Fruit fly (Drosophila melanogaster) whole organism, prepupa: ENCODE results near the gene CG17564.

Experiments
- Blimp-1 ChIP-seq: fragments of 200-800 bp; sonication (Bioruptor generic); optimal IDR thresholded peaks from 3 replicates; lab custom pipeline; 2017; ENCODE audit warnings: missing biosample characterization, missing genetic modification characterization, mild to moderate bottlenecking, moderate library complexity, missing genetic modification reagents
- CG10631 ChIP-seq: fragments of 200-800 bp; sonication (Bioruptor generic); optimal IDR thresholded peaks from 2 replicates; lab custom pipeline; 2016; ENCODE audit warnings: missing biosample characterization, missing genetic modification characterization
- CG11294 ChIP-seq: fragments of 200-800 bp; sonication (Bioruptor generic); IDR thresholded peaks from 2 replicates; pipeline ENCODE4 v1.3.6; 2022; ENCODE audit warnings: missing biosample characterization, missing genetic modification characterization
- CG11762 ChIP-seq: fragments of 200-800 bp; sonication (Bioruptor generic); optimal IDR thresholded peaks from 3 replicates; lab custom pipeline; 2016; ENCODE audit warnings: missing biosample characterization, missing genetic modification characterization; ENCODE audit not compliant: insufficient read depth
- CG15336 ChIP-seq: fragments of 200-800 bp; sonication (Bioruptor generic); IDR thresholded peaks from 2 replicates; pipeline ENCODE4 v1.3.6; 2022; ENCODE audit warnings: missing biosample characterization, missing genetic modification characterization
- CG1621 ChIP-seq: fragments of 200-800 bp; sonication (Bioruptor generic); optimal IDR thresholded peaks from 3 replicates; lab custom pipeline; 2018; ENCODE audit warnings: missing biosample characterization, mild to moderate bottlenecking, missing genetic modification characterization
- CG3032 ChIP-seq: fragments of 200-800 bp; optimal IDR thresholded peaks from 2 replicates; lab custom pipeline; 2019; ENCODE audit warnings: missing biosample characterization, mild to moderate bottlenecking, missing genetic modification characterization, moderate library complexity
- CG32006 ChIP-seq: fragments of 200-800 bp; sonication (Bioruptor generic); optimal IDR thresholded peaks from 3 replicates; lab custom pipeline; 2017; ENCODE audit warnings: missing biosample characterization, mild to moderate bottlenecking, missing genetic modification characterization
- CG34406 ChIP-seq: fragments of 200-800 bp; sonication (Bioruptor generic); optimal IDR thresholded peaks from 3 replicates; lab custom pipeline; 2016; ENCODE audit warnings: missing biosample characterization, missing genetic modification characterization
- CG3919 ChIP-seq: fragments of 200-800 bp; sonication (Bioruptor generic); optimal IDR thresholded peaks from 3 replicates; lab custom pipeline; 2016; ENCODE audit warnings: missing biosample characterization, missing genetic modification characterization
- CG4318 ChIP-seq: fragments of 200-800 bp; sonication (Bioruptor generic); optimal IDR thresholded peaks from 3 replicates; lab custom pipeline; 2017; ENCODE audit warnings: missing biosample characterization, mild to moderate bottlenecking, missing genetic modification characterization
- CG6163 ChIP-seq: fragments of 200-800 bp; sonication (Bioruptor generic); IDR thresholded peaks from 3 replicates; pipeline ENCODE4 v1.3.6; 2022; ENCODE audit warnings: missing biosample characterization, missing genetic modification characterization
- CG6276 ChIP-seq: fragments of 200-800 bp; sonication (Bioruptor generic); optimal IDR thresholded peaks from 2 replicates; lab custom pipeline; 2017; ENCODE audit warnings: missing biosample characterization, mild to moderate bottlenecking, missing genetic modification characterization
- CG6792 ChIP-seq: fragments of 200-800 bp; sonication (Bioruptor generic); optimal IDR thresholded peaks from 3 replicates; lab custom pipeline; 2016; ENCODE audit warnings: missing biosample characterization, missing genetic modification characterization
- CG6808 ChIP-seq: fragments of 200-800 bp; sonication (Bioruptor generic); optimal IDR thresholded peaks from 3 replicates; lab custom pipeline; 2017; ENCODE audit warnings: missing biosample characterization, missing genetic modification characterization, mild to moderate bottlenecking, moderate library complexity, missing genetic modification reagents
- CG6854 ChIP-seq: fragments of 200-800 bp; sonication (Bioruptor generic); optimal IDR thresholded peaks from 2 replicates; lab custom pipeline; 2017; ENCODE audit warnings: missing biosample characterization, mild to moderate bottlenecking, missing genetic modification characterization
- CG7368 ChIP-seq: fragments of 200-800 bp; sonication (Bioruptor generic); optimal IDR thresholded peaks from 3 replicates; lab custom pipeline; 2016; ENCODE audit warnings: missing biosample characterization, missing genetic modification characterization
- CG8319 ChIP-seq: fragments of 200-800 bp; sonication (Bioruptor generic); optimal IDR thresholded peaks from 3 replicates; lab custom pipeline; 2016; ENCODE audit warnings: missing biosample characterization, missing genetic modification characterization
- CG8632 ChIP-seq: fragments of 200-800 bp; sonication (Bioruptor generic); optimal IDR thresholded peaks from 3 replicates; lab custom pipeline; 2016; ENCODE audit warnings: missing biosample characterization, missing genetic modification characterization
- CG9139 ChIP-seq: fragments of 200-800 bp; sonication (Bioruptor generic); optimal IDR thresholded peaks from 3 replicates; lab custom pipeline; 2017; ENCODE audit warnings: missing biosample characterization, mild to moderate bottlenecking, missing genetic modification characterization
- Eip75B ChIP-seq: fragments of 200-800 bp; sonication (Bioruptor generic); optimal IDR thresholded peaks from 3 replicates; lab custom pipeline; 2016; ENCODE audit warnings: missing biosample characterization, missing genetic modification characterization
- Eip78C ChIP-seq: fragments of 200-800 bp; sonication (Bioruptor generic); peaks from one replicate; lab custom pipeline; 2016; ENCODE audit warnings: missing biosample characterization, missing genetic modification characterization
- Eip93F ChIP-seq: fragments of 200-800 bp; sonication (Bioruptor generic); optimal IDR thresholded peaks from 2 replicates; lab custom pipeline; 2016; ENCODE audit warnings: missing biosample characterization, mild to moderate bottlenecking, missing genetic modification characterization
- Ets96B ChIP-seq: fragments of 200-800 bp; optimal IDR thresholded peaks from 2 replicates; lab custom pipeline; 2019; ENCODE audit warnings: missing biosample characterization, mild to moderate bottlenecking, missing genetic modification characterization, moderate library complexity
- Gug ChIP-seq: fragments of 200-800 bp; sonication (Bioruptor generic); IDR thresholded peaks from 2 replicates; pipeline ENCODE4 v1.3.6; 2022; ENCODE audit warnings: missing biosample characterization, missing genetic modification characterization
- Hr39 ChIP-seq: fragments of 200-800 bp; sonication (Bioruptor generic); optimal IDR thresholded peaks from 2 replicates; lab custom pipeline; 2016; ENCODE audit warnings: missing biosample characterization, missing genetic modification characterization
- Hr4 ChIP-seq: fragments of 200-800 bp; sonication (Bioruptor generic); optimal IDR thresholded peaks from 3 replicates; lab custom pipeline; 2016; ENCODE audit warnings: missing biosample characterization, missing genetic modification characterization
- Lpt ChIP-seq: fragments of 200-800 bp; sonication (Bioruptor generic); optimal IDR thresholded peaks from 3 replicates; lab custom pipeline; 2016; ENCODE audit warnings: missing biosample characterization, missing genetic modification characterization
- OdsH ChIP-seq: fragments of 200-800 bp; sonication (Bioruptor generic); optimal IDR thresholded peaks from 3 replicates; lab custom pipeline; 2016; ENCODE audit warnings: missing biosample characterization, missing genetic modification characterization
- Sox102F ChIP-seq: fragments of 200-800 bp; sonication (Bioruptor generic); optimal IDR thresholded peaks from 2 replicates; lab custom pipeline; 2016; ENCODE audit warnings: missing biosample characterization, mild to moderate bottlenecking, missing genetic modification characterization
- Sox14 ChIP-seq: fragments of 200-800 bp; sonication (Bioruptor generic); optimal IDR thresholded peaks from 3 replicates; lab custom pipeline; 2016; ENCODE audit warnings: missing biosample characterization, missing genetic modification characterization
- Sox15 ChIP-seq: fragments of 200-800 bp; sonication (Bioruptor generic); optimal IDR thresholded peaks from 3 replicates; lab custom pipeline; 2016; ENCODE audit warnings: missing biosample characterization, missing genetic modification characterization
- acj6 ChIP-seq: fragments of 200-800 bp; sonication (Bioruptor generic); optimal IDR thresholded peaks from 3 replicates; lab custom pipeline; 2016; ENCODE audit warnings: missing biosample characterization, missing genetic modification characterization
- dac ChIP-seq: fragments of 200-800 bp; sonication (Bioruptor generic); optimal IDR thresholded peaks from 2 replicates; lab custom pipeline; 2017; ENCODE audit warnings: missing biosample characterization, mild to moderate bottlenecking, missing genetic modification characterization
- dsx ChIP-seq: fragments of 200-800 bp; optimal IDR thresholded peaks from 3 replicates; lab custom pipeline; 2019; ENCODE audit warnings: missing biosample characterization, mild to moderate bottlenecking, missing genetic modification characterization, moderate library complexity; ENCODE audit not compliant: poor library complexity, severe bottlenecking
- eg ChIP-seq: fragments of 200-800 bp; sonication (Bioruptor generic); IDR thresholded peaks from 3 replicates; pipeline ENCODE4 v1.3.6; 2022; ENCODE audit warnings: missing biosample characterization, missing genetic modification characterization
- fd59A ChIP-seq: fragments of 200-800 bp; sonication (Bioruptor generic); optimal IDR thresholded peaks from 2 replicates; lab custom pipeline; 2017; ENCODE audit warnings: missing biosample characterization, mild to moderate bottlenecking, missing genetic modification characterization, missing genetic modification reagents
- fd85E ChIP-seq: fragments of 200-800 bp; sonication (Bioruptor generic); optimal IDR thresholded peaks from 3 replicates; lab custom pipeline; 2016; ENCODE audit warnings: missing biosample characterization, missing genetic modification characterization
- fkh ChIP-seq: fragments of 200-800 bp; sonication (Bioruptor generic); optimal IDR thresholded peaks from 3 replicates; lab custom pipeline; 2017; ENCODE audit warnings: missing biosample characterization, mild to moderate bottlenecking, missing genetic modification characterization, moderate library complexity
- lz ChIP-seq: fragments of 200-800 bp; sonication (Bioruptor generic); optimal IDR thresholded peaks from 3 replicates; lab custom pipeline; 2016; ENCODE audit warnings: missing biosample characterization, missing genetic modification characterization
- pdm3 ChIP-seq: fragments of 200-800 bp; sonication (Bioruptor generic); optimal IDR thresholded peaks from 3 replicates; lab custom pipeline; 2016; ENCODE audit warnings: missing biosample characterization, missing genetic modification characterization
- salr ChIP-seq, 2 experiments: fragments of 200-800 bp; sonication (Bioruptor generic); optimal IDR thresholded peaks; 3 replicates each; lab custom pipeline; 2016 to 2018; ENCODE audit warnings: missing biosample characterization in 2 of 2, missing genetic modification characterization in 2 of 2, mild to moderate bottlenecking in 1 of 2
- spab ChIP-seq: fragments of 200-800 bp; sonication (Bioruptor generic); optimal IDR thresholded peaks from 2 replicates; lab custom pipeline; 2017; ENCODE audit warnings: missing biosample characterization, mild to moderate bottlenecking, missing genetic modification characterization, missing genetic modification reagents
- ss ChIP-seq, 2 experiments: fragments of 200-800 bp; sonication (Bioruptor generic); optimal IDR thresholded peaks; 2 replicates in 1 of 2; 3 replicates in 1 of 2; lab custom pipeline; 2017 to 2018; ENCODE audit warnings: mild to moderate bottlenecking in 2 of 2, missing biosample characterization in 2 of 2, missing genetic modification characterization in 2 of 2, moderate library complexity in 1 of 2
- svp ChIP-seq: fragments of 200-800 bp; sonication (Bioruptor generic); peaks from one replicate; lab custom pipeline; 2016; ENCODE audit warnings: missing biosample characterization, missing genetic modification characterization
- topi ChIP-seq: fragments of 200-800 bp; sonication (Bioruptor generic); optimal IDR thresholded peaks from 3 replicates; lab custom pipeline; 2016; ENCODE audit warnings: missing biosample characterization, missing genetic modification characterization
- vri ChIP-seq: fragments of 200-800 bp; sonication (Bioruptor generic); optimal IDR thresholded peaks from 3 replicates; lab custom pipeline; 2016; ENCODE audit warnings: missing biosample characterization, mild to moderate bottlenecking, missing genetic modification characterization

The CG17564 gene

dm6 chr2L:19317778-19318177, 18.0 kb upstream of the CG17564 start (continued):
- TF ChIP-seq CG32006: peak; percentile 80
- peak; percentile 56 for TF ChIP-seq acj6 (GFP tag; lab: Kevin White, UChicago)
- peak; percentile 71 for TF ChIP-seq Hr4 (GFP tag; lab: Kevin White, UChicago)
- TF ChIP-seq salr (GFP tag; optimal IDR thresholded peaks at IDR 0.05; lab: Kevin White, UChicago): peak in 1 of 2 experiments; percentile 69
- TF ChIP-seq OdsH (GFP tag; lab: Kevin White, UChicago): peak; percentile 53
- peak; percentile 13 for TF ChIP-seq fd59A (GFP tag; lab: Kevin White, UChicago)
- no peak for TF ChIP-seq dsx
- TF ChIP-seq Sox14 (GFP tag; lab: Kevin White, UChicago): peak; percentile 50
- TF ChIP-seq CG7368 (GFP tag; lab: Kevin White, UChicago): no peak
- TF ChIP-seq CG10631 (GFP tag; lab: Kevin White, UChicago): peak; percentile 61
- TF ChIP-seq CG6854 (GFP tag; lab: Kevin White, UChicago): no peak
- TF ChIP-seq Hr39 (GFP tag; lab: Kevin White, UChicago): peak; percentile 12
- no peak for TF ChIP-seq CG11294 (GFP tag; lab: Robert Waterston, UW)
- peak; percentile 4 for TF ChIP-seq CG6808 (GFP tag; lab: Kevin White, UChicago)
- TF ChIP-seq CG6792 (GFP tag; lab: Kevin White, UChicago): peak; percentile 3
- TF ChIP-seq Sox102F (GFP tag; lab: Kevin White, UChicago): no peak
- TF ChIP-seq CG8319 (GFP tag; lab: Kevin White, UChicago): no peak
- TF ChIP-seq CG6163 (GFP tag; lab: Robert Waterston, UW): no peak
- TF ChIP-seq Eip78C: peak; percentile 78
- TF ChIP-seq CG8632 (GFP tag; lab: Kevin White, UChicago): peak; percentile 4
- peak; percentile 9 for TF ChIP-seq CG1621
- TF ChIP-seq spab (GFP tag; lab: Kevin White, UChicago): peak; percentile 27
- TF ChIP-seq Ets96B: peak; percentile 21
- TF ChIP-seq ss (GFP tag; optimal IDR thresholded peaks at IDR 0.05; lab: Kevin White, UChicago): no peak
- TF ChIP-seq dac (GFP tag; lab: Kevin White, UChicago): peak; percentile 25
- TF ChIP-seq svp (GFP tag; lab: Kevin White, UChicago): peak; percentile 57
- TF ChIP-seq CG15336: peak; percentile 70
- TF ChIP-seq Blimp-1 (GFP tag; lab: Kevin White, UChicago): no peak
- TF ChIP-seq Gug (GFP tag; lab: Robert Waterston, UW): no peak; the same call in 1 of the 2 replicates
- TF ChIP-seq CG9139 (GFP tag; lab: Kevin White, UChicago): no peak
- TF ChIP-seq topi (GFP tag; lab: Kevin White, UChicago): no peak
- TF ChIP-seq lz (GFP tag; lab: Kevin White, UChicago): no peak
- TF ChIP-seq Lpt (GFP tag; lab: Kevin White, UChicago): peak; percentile 66
- no peak for TF ChIP-seq Sox15 (GFP tag; lab: Kevin White, UChicago)
- TF ChIP-seq CG6276 (GFP tag; lab: Kevin White, UChicago): peak; percentile 66
- TF ChIP-seq CG4318: peak; percentile 66
- peak; percentile 34; the same call in 1 of the 3 replicates for TF ChIP-seq eg
- no peak for TF ChIP-seq Eip93F
- peak; percentile 11 for TF ChIP-seq CG34406 (GFP tag; lab: Kevin White, UChicago)

DNA sequence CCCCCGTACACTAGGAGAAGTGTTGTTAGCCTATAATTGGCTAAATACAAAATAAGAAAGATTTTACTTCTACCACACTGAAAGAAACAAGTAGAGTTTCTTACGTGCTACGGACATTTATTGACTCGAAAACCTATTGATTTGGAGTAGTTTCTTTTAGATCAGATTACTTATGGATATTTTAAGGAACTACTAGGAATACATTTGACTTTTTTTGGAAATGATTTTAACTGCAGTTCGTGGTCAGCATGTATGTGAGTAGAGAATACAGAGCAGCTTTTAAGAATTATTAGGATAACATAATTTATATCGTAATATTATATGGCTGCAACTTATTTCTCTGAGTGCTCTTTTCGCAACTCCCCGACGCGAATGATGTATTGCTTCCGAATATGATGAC, 14.9 kb upstream of the CG17564 start:
- TF ChIP-seq CG32006 (peak; percentile 83), Sox14 (GFP tag; lab: Kevin White, UChicago) (peak; percentile 77), Lpt (GFP tag; lab: Kevin White, UChicago) (peak; percentile 52), Blimp-1 (GFP tag; lab: Kevin White, UChicago) (no peak), ss (GFP tag; optimal IDR thresholded peaks at IDR 0.05; lab: Kevin White, UChicago) (peak; percentile 75 to 82), Hr4 (GFP tag; lab: Kevin White, UChicago) (peak; percentile 78), CG11762 (peak; percentile 50), lz (GFP tag; lab: Kevin White, UChicago) (peak; percentile 57), fd85E (GFP tag; lab: Kevin White, UChicago) (no peak), dsx (peak; percentile 69), CG6792 (GFP tag; lab: Kevin White, UChicago) (peak; percentile 62), CG7368 (GFP tag; lab: Kevin White, UChicago) (peak; percentile 47), Gug (GFP tag; lab: Robert Waterston, UW) (peak; percentile 41), CG4318 (peak; percentile 64), OdsH (GFP tag; lab: Kevin White, UChicago) (peak; percentile 68), pdm3 (GFP tag; lab: Kevin White, UChicago) (peak; percentile 73), CG34406 (GFP tag; lab: Kevin White, UChicago) (peak; percentile 61), Hr39 (GFP tag; lab: Kevin White, UChicago) (peak; percentile 66), CG11294 (GFP tag; lab: Robert Waterston, UW) (no peak; the same call in 1 of the 2 replicates), CG15336 (peak; percentile 66), fkh (GFP tag; lab: Kevin White, UChicago) (no peak), CG3032 (tag; lab: Kevin White, UChicago) (peak; percentile 78), spab (GFP tag; lab: Kevin White, UChicago) (peak; percentile 69), Eip75B (GFP tag; lab: Kevin White, UChicago) (peak; percentile 79), CG6163 (GFP tag; lab: Robert Waterston, UW) (peak; percentile 44; the same call in 2 of the 3 replicates), CG3919 (GFP tag; lab: Kevin White, UChicago) (peak; percentile 78), vri (GFP tag; lab: Kevin White, UChicago) (peak; percentile 15), CG10631 (GFP tag; lab: Kevin White, UChicago) (peak; percentile 83)
